Worm (Caenorhabditis elegans) whole organism, L1 larva: Measurements from ENCODE around the gene C29A12.6.

Experiments used
- F16B12.6 ChIP-seq: fragments of 150-350 bp; optimal IDR thresholded peaks from 2 replicates; lab custom pipeline; 2014; ENCODE audit warnings: missing biosample characterization, missing genetic modification characterization
- ces-1 ChIP-seq: fragments of 150-350 bp; optimal IDR thresholded peaks from 2 replicates; lab custom pipeline; 2014; ENCODE audit warnings: missing biosample characterization, missing genetic modification reagents, missing genetic modification characterization
- isw-1 ChIP-seq: fragments of 200-800 bp; sonication (Bioruptor generic); IDR thresholded peaks from 2 replicates; pipeline ENCODE4 v1.3.6; 2022; ENCODE audit warnings: missing genetic modification characterization, missing compliant biosample characterization
- lin-39 ChIP-seq: fragments of 150-350 bp; optimal IDR thresholded peaks from 2 replicates; lab custom pipeline; 2014; ENCODE audit warnings: missing biosample characterization, missing genetic modification reagents, missing genetic modification characterization
- mab-9 ChIP-seq: fragments of 200-800 bp; sonication (Bioruptor generic); IDR thresholded peaks from 2 replicates; pipeline ENCODE4 v1.3.6; 2022; ENCODE audit warnings: missing genetic modification reagents, missing genetic modification characterization, missing compliant biosample characterization
- mep-1 ChIP-seq: fragments of 150-350 bp; optimal IDR thresholded peaks from 2 replicates; lab custom pipeline; 2014; ENCODE audit warnings: missing biosample characterization, missing genetic modification characterization
- nhr-11 ChIP-seq: fragments of 150-350 bp; optimal IDR thresholded peaks from 2 replicates; lab custom pipeline; 2014; ENCODE audit warnings: missing biosample characterization, missing genetic modification characterization
- nhr-76 ChIP-seq: sonication (generic microtip); optimal IDR thresholded peaks from 2 replicates; lab custom pipeline; 2017; ENCODE audit warnings: missing biosample characterization, missing genetic modification characterization
- nhr-77 ChIP-seq: fragments of 150-350 bp; optimal IDR thresholded peaks from 2 replicates; lab custom pipeline; 2014; ENCODE audit warnings: missing biosample characterization, missing genetic modification characterization
- pag-3 ChIP-seq: sonication (generic microtip); optimal IDR thresholded peaks from 2 replicates; lab custom pipeline; 2017; ENCODE audit warnings: missing genetic modification characterization, mild to moderate bottlenecking, missing compliant biosample characterization, antibody characterized with exemption, borderline replicate concordance; ENCODE audit not compliant: insufficient read depth
- pqm-1 ChIP-seq: sonication (generic microtip); optimal IDR thresholded peaks from 3 replicates; lab custom pipeline; 2017; ENCODE audit warnings: missing biosample characterization, missing genetic modification characterization
- snpc-4 ChIP-seq: fragments of 150-350 bp; optimal IDR thresholded peaks from 2 replicates; lab custom pipeline; 2014; ENCODE audit warnings: missing biosample characterization, missing genetic modification characterization
- zag-1 ChIP-seq: fragments of 150-350 bp; optimal IDR thresholded peaks from 2 replicates; lab custom pipeline; 2014; ENCODE audit warnings: missing biosample characterization, missing genetic modification characterization

ce11 chrV:10860526-10861037 is 13.6 kb downstream of the C29A12.6 start:
- no peak for TF ChIP-seq ces-1 (GFP tag; lab: Kevin White, UChicago)
- TF ChIP-seq mab-9 (GFP tag; lab: Robert Waterston, UW), result no peak
- no peak for TF ChIP-seq nhr-76 (tag; lab: Kevin White, UChicago)
- no peak for TF ChIP-seq lin-39 (tag; lab: Kevin White, UChicago)
- TF ChIP-seq pqm-1 (tag; lab: Kevin White, UChicago), result no peak
- no peak for TF ChIP-seq nhr-77 (tag; lab: Kevin White, UChicago)
- no peak for TF ChIP-seq nhr-11 (tag; lab: Kevin White, UChicago)
- no peak for TF ChIP-seq zag-1 (tag; lab: Kevin White, UChicago)
- no peak for TF ChIP-seq pag-3
- TF ChIP-seq mep-1 (tag; lab: Kevin White, UChicago), result no peak
- no peak for TF ChIP-seq F16B12.6 (tag; lab: Kevin White, UChicago)
- TF ChIP-seq isw-1 (GFP tag; lab: Robert Waterston, UW), result no peak
- no peak for TF ChIP-seq snpc-4 (tag; lab: Kevin White, UChicago)
